3 worm cellular contexts compared by ENCODE assay signal in the genomic region with DNA sequence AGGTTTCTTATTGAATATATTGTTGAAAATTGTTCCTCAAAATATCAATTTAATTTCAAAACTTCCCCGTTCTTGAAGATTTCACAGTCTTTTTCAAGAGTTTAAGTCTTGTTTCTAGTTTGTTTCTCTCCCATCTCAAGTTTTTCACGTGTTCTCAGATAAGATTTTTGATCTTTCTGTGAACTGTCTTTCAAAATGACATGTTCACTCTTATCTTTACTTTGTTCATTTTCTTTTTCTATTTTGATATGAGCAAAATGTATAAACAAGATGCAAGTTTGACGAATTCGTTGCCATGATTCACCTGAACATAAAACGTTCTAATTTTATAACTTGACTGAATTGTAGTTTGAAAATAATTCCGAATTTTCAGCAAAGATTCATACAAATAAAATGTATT.
TF ChIP-seq lines count a peak whose summit lies in the region.

No protein-coding gene starts in this region.

TF ChIP-seq in whole organism, L3 larva, 47 proteins besides CTCF, POLR2A, EP300 and RAD21:
- TF ChIP-seq pqm-1 (tag; optimal IDR thresholded peaks at IDR 0.05; lab: Kevin White, UChicago), result peak; percentile 24
- TF ChIP-seq ceh-16 (tag; optimal IDR thresholded peaks at IDR 0.05; lab: Kevin White, UChicago), result no peak
- TF ChIP-seq elt-2 (tag; optimal IDR thresholded peaks at IDR 0.05; lab: Kevin White, UChicago), result peak; percentile 33
- no peak for TF ChIP-seq ZK546.5 (tag; optimal IDR thresholded peaks at IDR 0.05; lab: Kevin White, UChicago)
- TF ChIP-seq lin-39 (tag; optimal IDR thresholded peaks at IDR 0.05; lab: Kevin White, UChicago), result no peak

TF ChIP-seq in whole organism, L4 larva, 104 proteins besides CTCF, POLR2A, EP300 and RAD21:
- TF ChIP-seq php-3 (GFP tag; IDR thresholded peaks at IDR 0.05; lab: Robert Waterston, UW) (no peak), dve-1 (tag; optimal IDR thresholded peaks at IDR 0.05; lab: Kevin White, UChicago; ENCODE audit: insufficient read depth) (peak; percentile 19), dmd-6 (GFP tag; IDR thresholded peaks at IDR 0.05; lab: Robert Waterston, UW) (peak; percentile 85), cey-2 (tag; optimal IDR thresholded peaks at IDR 0.05; lab: Kevin White, UChicago; ENCODE audit: borderline replicate concordance, insufficient read depth) (no peak), daf-16 (GFP tag; optimal IDR thresholded peaks at IDR 0.05; lab: Kevin White, UChicago) (no peak), daf-16 (tag; optimal IDR thresholded peaks at IDR 0.05; lab: Kevin White, UChicago) (peak; percentile 51)

TF ChIP-seq in whole organism, young adult, 124 proteins besides CTCF, POLR2A, EP300 and RAD21:
- TF ChIP-seq nhr-80 (tag; optimal IDR thresholded peaks at IDR 0.05; lab: Kevin White, UChicago) (peak; percentile 27), unc-62 (GFP tag; optimal IDR thresholded peaks at IDR 0.05; lab: Kevin White, UChicago) (peak; percentile 11), ceh-58 (GFP tag; IDR thresholded peaks at IDR 0.05; lab: Robert Waterston, UW) (no peak), Y53F4B.3 (GFP tag; IDR thresholded peaks at IDR 0.05; lab: Robert Waterston, UW) (no peak), C17E4.6 (GFP tag; IDR thresholded peaks at IDR 0.05; lab: Robert Waterston, UW) (no peak), F49E8.2 (tag; optimal IDR thresholded peaks at IDR 0.05; lab: Kevin White, UChicago; ENCODE audit: insufficient read depth) (no peak), attf-5 (GFP tag; optimal IDR thresholded peaks at IDR 0.05; lab: Kevin White, UChicago) (no peak)
